Worm (Caenorhabditis elegans): Measurements from ENCODE around the gene T05C1.2.

Gene T05C1.2

ce11 chrII:4511911-4512310 is 30.0 kb upstream of the T05C1.2 start, which contains the start of gene cyp-23A1:
TSS of gene cyp-23A1 (plus strand) at chrII:4512211.
- no peak for TF ChIP-seq ets-7 (tag; optimal IDR thresholded peaks at IDR 0.05)
- no peak for TF ChIP-seq tbx-37 (GFP tag; conservative IDR thresholded peaks at IDR 0.05)
- TF ChIP-seq tbx-11 (GFP tag; IDR thresholded peaks at IDR 0.05), result no peak
- no peak for TF ChIP-seq scrt-1 (GFP tag; IDR thresholded peaks at IDR 0.05)
- no peak for TF ChIP-seq B0310.2 (tag; optimal IDR thresholded peaks at IDR 0.05)
- TF ChIP-seq hmbx-1 (tag; optimal IDR thresholded peaks at IDR 0.05), result no peak
- no peak for TF ChIP-seq ama-1 (optimal IDR thresholded peaks at IDR 0.05)
- no peak for TF ChIP-seq flt-1 (GFP tag; IDR thresholded peaks at IDR 0.05)
- TF ChIP-seq sea-1 (GFP tag; conservative IDR thresholded peaks at IDR 0.05), result no peak

- TF ChIP-seq tra-4 (tag; optimal IDR thresholded peaks at IDR 0.05) (no peak), hnd-1 (tag; optimal IDR thresholded peaks at IDR 0.05) (no peak), ceh-36 (tag; optimal IDR thresholded peaks at IDR 0.05) (no peak), hmbx-1 (tag; optimal IDR thresholded peaks at IDR 0.05) (no peak), F13C5.2 (tag; optimal IDR thresholded peaks at IDR 0.05) (no peak)
Observed at ce11 chrII:4510684-4511083, 28.8 kb upstream of the T05C1.2 start.

- TF ChIP-seq B0310.2 (tag; optimal IDR thresholded peaks at IDR 0.05) (no peak), hmbx-1 (tag; optimal IDR thresholded peaks at IDR 0.05) (no peak), F13C5.2 (tag; optimal IDR thresholded peaks at IDR 0.05) (no peak), tbx-37 (GFP tag; conservative IDR thresholded peaks at IDR 0.05) (no peak), tbx-11 (GFP tag; IDR thresholded peaks at IDR 0.05) (no peak), flt-1 (GFP tag; IDR thresholded peaks at IDR 0.05) (no peak), ets-7 (tag; optimal IDR thresholded peaks at IDR 0.05) (no peak), aly-1 (tag; optimal IDR thresholded peaks at IDR 0.05) (no peak), ceh-13 (GFP tag; optimal IDR thresholded peaks at IDR 0.05) (no peak), scrt-1 (GFP tag; IDR thresholded peaks at IDR 0.05) (no peak), pes-1 (GFP tag; IDR thresholded peaks at IDR 0.05) (no peak), hmg-4 (GFP tag; optimal IDR thresholded peaks at IDR 0.05) (no peak), ceh-36 (tag; optimal IDR thresholded peaks at IDR 0.05) (no peak), hnd-1 (tag; optimal IDR thresholded peaks at IDR 0.05) (no peak), ama-1 (optimal IDR thresholded peaks at IDR 0.05) (no peak), sea-1 (GFP tag; conservative IDR thresholded peaks at IDR 0.05) (no peak)
Observed at ce11 chrII:4507669-4508068, 25.7 kb upstream of the T05C1.2 start.

ce11 chrII:4506552-4507291 is 24.8 kb upstream of the T05C1.2 start:
- TF ChIP-seq hmg-4 (GFP tag; optimal IDR thresholded peaks at IDR 0.05) (peak; percentile 9), F13C5.2 (tag; optimal IDR thresholded peaks at IDR 0.05) (peak; percentile 32), scrt-1 (GFP tag; IDR thresholded peaks at IDR 0.05) (no peak)

- TF ChIP-seq hmbx-1 (tag; optimal IDR thresholded peaks at IDR 0.05), result no peak
- TF ChIP-seq ets-7 (tag; optimal IDR thresholded peaks at IDR 0.05), result no peak
- TF ChIP-seq pes-1 (GFP tag; IDR thresholded peaks at IDR 0.05), result no peak
- TF ChIP-seq tbx-11 (GFP tag; IDR thresholded peaks at IDR 0.05), result no peak
- no peak for TF ChIP-seq hmg-4 (GFP tag; optimal IDR thresholded peaks at IDR 0.05)
- no peak for TF ChIP-seq hnd-1 (tag; optimal IDR thresholded peaks at IDR 0.05)
- TF ChIP-seq aly-1 (tag; optimal IDR thresholded peaks at IDR 0.05), result no peak
- no peak for TF ChIP-seq sea-1 (GFP tag; conservative IDR thresholded peaks at IDR 0.05)
- no peak for TF ChIP-seq F13C5.2 (tag; optimal IDR thresholded peaks at IDR 0.05)
- TF ChIP-seq ama-1 (optimal IDR thresholded peaks at IDR 0.05), result no peak
- no peak for TF ChIP-seq flt-1 (GFP tag; IDR thresholded peaks at IDR 0.05)
- no peak for TF ChIP-seq tra-4 (tag; optimal IDR thresholded peaks at IDR 0.05)
- no peak for TF ChIP-seq tbx-37 (GFP tag; conservative IDR thresholded peaks at IDR 0.05)
Observed at ce11 chrII:4505097-4505626, 23.2 kb upstream of the T05C1.2 start, which contains the start of gene camt-1. TSS of gene camt-1 (minus strand) at chrII:4505147.

- TF ChIP-seq ceh-36 (tag; optimal IDR thresholded peaks at IDR 0.05) (no peak), aly-1 (tag; optimal IDR thresholded peaks at IDR 0.05) (no peak), F13C5.2 (tag; optimal IDR thresholded peaks at IDR 0.05) (no peak), tra-4 (tag; optimal IDR thresholded peaks at IDR 0.05) (no peak), flt-1 (GFP tag; IDR thresholded peaks at IDR 0.05) (no peak), tbx-11 (GFP tag; IDR thresholded peaks at IDR 0.05) (no peak), ceh-13 (GFP tag; optimal IDR thresholded peaks at IDR 0.05) (no peak), pes-1 (GFP tag; IDR thresholded peaks at IDR 0.05) (no peak), ets-7 (tag; optimal IDR thresholded peaks at IDR 0.05) (no peak), B0310.2 (tag; optimal IDR thresholded peaks at IDR 0.05) (no peak)
Observed at ce11 chrII:4495844-4496243, 13.9 kb upstream of the T05C1.2 start.

ce11 chrII:4494532-4494931 is 12.6 kb upstream of the T05C1.2 start:
- no peak for TF ChIP-seq hmg-4 (GFP tag; optimal IDR thresholded peaks at IDR 0.05)
- TF ChIP-seq flt-1 (GFP tag; IDR thresholded peaks at IDR 0.05), result no peak

- TF ChIP-seq ama-1 (optimal IDR thresholded peaks at IDR 0.05), result no peak
- no peak for TF ChIP-seq tbx-11 (GFP tag; IDR thresholded peaks at IDR 0.05)
- no peak for TF ChIP-seq scrt-1 (GFP tag; IDR thresholded peaks at IDR 0.05)
- TF ChIP-seq sea-1 (GFP tag; conservative IDR thresholded peaks at IDR 0.05), result no peak
- no peak for TF ChIP-seq hmg-4 (GFP tag; optimal IDR thresholded peaks at IDR 0.05)
- TF ChIP-seq F13C5.2 (tag; optimal IDR thresholded peaks at IDR 0.05), result no peak
- no peak for TF ChIP-seq pes-1 (GFP tag; IDR thresholded peaks at IDR 0.05)
- TF ChIP-seq tbx-37 (GFP tag; conservative IDR thresholded peaks at IDR 0.05), result no peak
- no peak for TF ChIP-seq hmbx-1 (tag; optimal IDR thresholded peaks at IDR 0.05)
- no peak for TF ChIP-seq B0310.2 (tag; optimal IDR thresholded peaks at IDR 0.05)
- no peak for TF ChIP-seq flt-1 (GFP tag; IDR thresholded peaks at IDR 0.05)
- no peak for TF ChIP-seq tra-4 (tag; optimal IDR thresholded peaks at IDR 0.05)
Observed at ce11 chrII:4490729-4491128, 8.8 kb upstream of the T05C1.2 start, which contains the start of gene T05C1.5. TSS of gene T05C1.5 (minus strand) at chrII:4490829.
